Fruit fly (Drosophila melanogaster) whole organism, pupa: ENCODE data around the gene CG6171.

Source experiments
- CG10348 ChIP-seq: fragments of 200-800 bp; sonication (Bioruptor generic); IDR thresholded peaks from 2 replicates; pipeline ENCODE4 v1.3.6; 2022; ENCODE audit warnings: missing biosample characterization, missing genetic modification characterization
- CG12605 ChIP-seq: fragments of 200-800 bp; sonication (Bioruptor generic); IDR thresholded peaks from 2 replicates; pipeline ENCODE4 v1.3.6; 2022; ENCODE audit warnings: missing biosample characterization, missing genetic modification characterization
- CG13204 ChIP-seq: fragments of 200-800 bp; sonication (Bioruptor generic); optimal IDR thresholded peaks from 2 replicates; lab custom pipeline; 2018; ENCODE audit warnings: missing biosample characterization, mild to moderate bottlenecking, missing genetic modification characterization, moderate library complexity
- CG14655 ChIP-seq: fragments of 200-800 bp; sonication (Bioruptor generic); optimal IDR thresholded peaks from 3 replicates; lab custom pipeline; 2017; ENCODE audit warnings: mild to moderate bottlenecking, missing biosample characterization, missing genetic modification reagents, missing genetic modification characterization
- CG15710 ChIP-seq: fragments of 200-800 bp; sonication (Bioruptor generic); optimal IDR thresholded peaks from 2 replicates; lab custom pipeline; 2018; ENCODE audit warnings: missing biosample characterization, mild to moderate bottlenecking, missing genetic modification characterization, moderate library complexity
- CG17806 ChIP-seq: fragments of 200-800 bp; sonication (Bioruptor generic); optimal IDR thresholded peaks from 2 replicates; lab custom pipeline; 2018; ENCODE audit warnings: missing biosample characterization, mild to moderate bottlenecking, missing genetic modification characterization, moderate library complexity
- CG32121 ChIP-seq: fragments of 200-800 bp; sonication (Bioruptor generic); IDR thresholded peaks from 2 replicates; pipeline ENCODE4 v1.3.6; 2022; ENCODE audit warnings: missing biosample characterization, missing genetic modification characterization
- CG34367 ChIP-seq: fragments of 200-800 bp; sonication (Bioruptor generic); optimal IDR thresholded peaks from 2 replicates; lab custom pipeline; 2018; ENCODE audit warnings: missing biosample characterization, mild to moderate bottlenecking, missing genetic modification characterization
- CG4496 ChIP-seq: fragments of 200-800 bp; sonication (Bioruptor generic); IDR thresholded peaks from 3 replicates; pipeline ENCODE4 v1.3.6; 2022; ENCODE audit warnings: missing biosample characterization, missing genetic modification characterization
- CG8159 ChIP-seq: fragments of 200-800 bp; sonication (Bioruptor generic); optimal IDR thresholded peaks from 3 replicates; lab custom pipeline; 2018; ENCODE audit warnings: missing biosample characterization, mild to moderate bottlenecking, missing genetic modification characterization, moderate library complexity
- CG8301 ChIP-seq: fragments of 200-800 bp; sonication (Bioruptor generic); optimal IDR thresholded peaks from 2 replicates; lab custom pipeline; 2018; ENCODE audit warnings: missing biosample characterization, mild to moderate bottlenecking, missing genetic modification characterization
- CG9948 ChIP-seq: fragments of 200-800 bp; sonication (Bioruptor generic); optimal IDR thresholded peaks from 2 replicates; lab custom pipeline; 2018; ENCODE audit warnings: missing biosample characterization, mild to moderate bottlenecking, missing genetic modification characterization, moderate library complexity
- D1 ChIP-seq: fragments of 200-800 bp; sonication (Bioruptor generic); optimal IDR thresholded peaks from 2 replicates; lab custom pipeline; 2018; ENCODE audit warnings: missing biosample characterization, mild to moderate bottlenecking, missing genetic modification characterization, moderate library complexity
- EcR ChIP-seq: fragments of 200-800 bp; sonication (Bioruptor generic); optimal IDR thresholded peaks from 3 replicates; lab custom pipeline; 2019; ENCODE audit warnings: missing biosample characterization, missing genetic modification characterization, mild to moderate bottlenecking, moderate library complexity, missing genetic modification reagents
- Ets98B ChIP-seq: fragments of 200-800 bp; sonication (Bioruptor generic); IDR thresholded peaks from 2 replicates; pipeline ENCODE4 v1.3.6; 2022; ENCODE audit warnings: missing biosample characterization, missing genetic modification characterization
- Pif1A ChIP-seq: fragments of 200-800 bp; sonication (Bioruptor generic); optimal IDR thresholded peaks from 3 replicates; lab custom pipeline; 2016; ENCODE audit warnings: missing biosample characterization, missing genetic modification characterization
- Pif1B ChIP-seq: fragments of 200-800 bp; sonication (Bioruptor generic); optimal IDR thresholded peaks from 3 replicates; lab custom pipeline; 2016; ENCODE audit warnings: missing biosample characterization, missing genetic modification characterization
- Snoo ChIP-seq: fragments of 200-800 bp; sonication (Bioruptor generic); optimal IDR thresholded peaks from 3 replicates; lab custom pipeline; 2017; ENCODE audit warnings: missing biosample characterization, mild to moderate bottlenecking, missing genetic modification characterization, inconsistent platforms
- fd96Ca ChIP-seq: fragments of 200-800 bp; sonication (Bioruptor generic); IDR thresholded peaks from 3 replicates; pipeline ENCODE4 v1.3.6; 2022; ENCODE audit warnings: missing biosample characterization, missing genetic modification characterization
- gl ChIP-seq: fragments of 200-800 bp; sonication (Bioruptor generic); optimal IDR thresholded peaks from 2 replicates; lab custom pipeline; 2018; ENCODE audit warnings: missing biosample characterization, mild to moderate bottlenecking, missing genetic modification characterization
- rn ChIP-seq: fragments of 200-800 bp; sonication (Bioruptor generic); IDR thresholded peaks from 2 replicates; pipeline ENCODE4 v1.3.6; 2022; ENCODE audit warnings: missing biosample characterization, missing genetic modification characterization

The CG6171 gene

DNA sequence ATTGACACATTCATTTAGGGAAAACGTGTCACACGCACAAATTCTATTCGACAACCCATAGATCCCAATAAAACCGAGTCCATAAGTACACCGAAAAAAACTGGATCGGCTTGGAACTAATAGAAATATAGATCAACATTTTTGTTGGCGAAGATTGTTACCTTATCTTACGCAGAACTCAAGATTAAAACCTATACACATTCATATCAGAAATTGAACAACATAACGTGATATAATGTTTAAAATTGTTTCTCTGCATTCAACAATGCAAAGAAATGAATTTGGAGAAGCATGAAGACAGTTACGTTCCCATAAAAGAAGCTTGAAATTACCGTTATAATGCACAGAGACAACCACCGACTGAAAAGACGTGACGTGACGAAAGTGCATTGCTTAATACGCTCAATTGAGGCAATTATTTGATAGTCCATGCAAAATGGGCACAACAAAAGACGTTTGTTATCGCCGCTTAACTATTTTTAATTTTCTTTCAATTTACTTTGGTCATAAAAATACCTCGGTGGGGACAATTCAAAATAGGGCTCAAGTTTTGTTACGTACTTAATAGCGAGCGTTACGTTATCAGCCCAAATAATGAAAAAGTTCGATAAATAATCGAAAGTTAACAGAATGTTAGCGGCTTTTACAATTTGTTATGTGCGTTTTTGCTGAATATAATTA is 23.5 kb downstream of the CG6171 start, which contains the start of gene SerRS-m:
SerRS-m (plus strand) TSS at position 616 of the 681 bp plus-strand sequence.
- no peak for TF ChIP-seq CG8301 (tag; lab: Kevin White, UChicago)
- no peak for TF ChIP-seq CG17806 (tag; lab: Kevin White, UChicago)
- TF ChIP-seq fd96Ca (GFP tag; lab: Robert Waterston, UW) = no peak
- TF ChIP-seq rn (GFP tag; lab: Robert Waterston, UW) = no peak
- TF ChIP-seq CG14655 (GFP tag; lab: Kevin White, UChicago) = no peak
- no peak for TF ChIP-seq gl (tag; lab: Kevin White, UChicago)
- TF ChIP-seq CG32121 = no peak
- no peak for TF ChIP-seq Pif1A
- TF ChIP-seq CG9948 (tag; lab: Kevin White, UChicago) = no peak
- TF ChIP-seq Ets98B (GFP tag; lab: Robert Waterston, UW) = no peak
- TF ChIP-seq CG10348 = no peak
- no peak for TF ChIP-seq D1
- no peak for TF ChIP-seq EcR
- no peak for TF ChIP-seq CG4496 (GFP tag; lab: Robert Waterston, UW)

DNA sequence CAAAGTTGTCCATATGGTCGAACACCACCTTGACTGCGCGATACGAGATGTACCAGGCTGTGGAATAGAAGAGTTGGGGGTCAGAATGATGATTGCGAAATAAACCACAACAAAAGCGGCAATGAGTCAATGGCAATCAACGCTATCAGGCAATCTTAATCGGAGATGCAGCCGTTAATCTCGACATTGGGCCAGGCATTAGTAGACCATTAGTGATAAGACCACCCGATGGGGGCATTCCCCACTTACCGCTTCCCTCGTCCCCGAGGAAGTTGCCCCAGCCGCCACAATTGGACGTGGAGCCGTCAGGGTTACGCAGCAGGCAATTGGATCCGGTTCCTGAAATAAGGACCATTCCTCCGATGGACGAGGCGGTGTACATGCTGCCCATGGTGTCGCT is 24.5 kb downstream of the CG6171 start:
- TF ChIP-seq CG10348 = no peak
- TF ChIP-seq Snoo = no peak

DNA sequence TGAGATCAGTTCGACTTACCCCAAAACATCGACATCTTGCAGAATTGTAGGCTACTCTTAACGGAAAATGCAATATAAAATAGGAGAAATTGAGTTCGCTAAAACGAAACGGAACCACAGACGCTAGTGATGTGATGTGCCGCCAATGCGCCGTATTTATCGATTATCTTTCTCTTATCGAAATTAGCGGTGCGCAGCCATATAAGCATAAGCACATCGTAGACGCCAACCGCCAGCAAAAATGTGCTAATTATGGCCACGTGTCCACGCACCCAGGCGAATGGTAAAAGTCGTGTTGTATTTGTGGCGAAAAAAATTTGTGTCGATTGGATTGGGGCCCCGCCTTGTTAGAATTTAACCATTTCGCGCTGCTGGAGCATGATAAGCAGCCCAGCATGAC is 30.7 kb downstream of the CG6171 start, which contains the start of the genes Fkbp39 and Cyfip:
Fkbp39 (minus strand) TSS at position 140 of the 400 bp plus-strand sequence.
Cyfip (plus strand) TSS at position 273 of the 400 bp plus-strand sequence.
- TF ChIP-seq CG8159 (tag; lab: Kevin White, UChicago) (no peak), CG32121 (no peak), CG4496 (GFP tag; lab: Robert Waterston, UW) (peak; percentile 11; the same call in 1 of the 3 replicates), CG8301 (tag; lab: Kevin White, UChicago) (no peak)
- TF ChIP-seq, all 21 proteins: peak for 1

DNA sequence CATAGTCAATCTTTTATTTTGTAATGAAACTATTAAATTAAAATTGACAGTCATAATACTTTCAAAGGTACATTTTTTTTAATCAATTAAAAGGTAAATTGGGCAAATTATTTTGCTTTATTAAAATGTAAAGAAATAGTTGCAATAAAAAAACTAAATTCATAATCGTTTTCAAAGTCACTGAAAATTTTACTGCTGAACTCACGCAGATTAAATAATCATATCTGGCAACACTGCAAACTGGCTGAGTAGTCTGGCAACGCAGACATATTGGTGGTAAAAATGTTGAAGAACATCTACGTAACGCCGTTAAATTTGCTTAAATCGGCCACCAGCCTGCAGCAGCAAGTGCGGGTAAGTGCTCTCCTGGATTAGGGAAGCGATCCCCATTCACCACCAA is 33.2 kb downstream of the CG6171 start, which contains the start of gene mRpL9:
mRpL9 (plus strand) TSS at position 267 of the 400 bp plus-strand sequence.
- TF ChIP-seq CG12605 (GFP tag; lab: Robert Waterston, UW) (no peak), CG15710 (tag; lab: Kevin White, UChicago) (peak; percentile 5)
- TF ChIP-seq, all 21 proteins: peak for 1

DNA sequence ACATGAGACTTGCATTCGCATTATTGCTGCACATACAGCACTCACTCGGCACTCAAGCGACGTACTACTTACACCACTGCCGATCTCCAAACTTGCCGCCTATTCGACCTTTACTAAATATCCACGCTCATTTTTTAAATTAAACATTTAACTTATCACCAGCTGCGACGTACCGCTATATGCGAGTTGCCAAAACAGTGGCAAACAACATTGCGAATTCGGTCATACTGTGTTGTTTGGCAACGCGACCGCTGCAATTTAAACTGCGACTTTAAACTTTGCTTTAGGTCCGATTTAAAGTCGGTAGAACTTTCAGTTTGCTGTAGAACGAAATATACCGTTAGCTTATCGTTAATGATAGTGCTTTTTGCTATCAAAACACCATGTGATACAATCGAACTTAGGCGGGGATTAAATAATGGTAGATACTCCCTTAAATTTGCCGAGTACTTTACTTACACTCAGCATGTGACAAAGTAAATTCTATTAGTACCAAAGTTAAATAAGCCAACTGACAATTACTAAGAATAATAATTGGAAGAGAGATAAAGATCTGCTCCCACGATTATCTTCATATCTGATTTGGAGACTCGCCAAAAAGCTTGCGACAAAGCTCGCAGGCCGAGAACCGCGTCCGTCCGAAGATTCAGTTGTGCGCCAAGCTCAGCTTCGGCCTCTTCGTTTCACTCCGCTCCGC is 35.4 kb downstream of the CG6171 start, which contains the start of the genes CG6236 and ea:
CG6236 (minus strand) TSS at position 187 of the 697 bp plus-strand sequence.
ea (plus strand) TSS at position 647 of the 697 bp plus-strand sequence.
- TF ChIP-seq CG12605 (GFP tag; lab: Robert Waterston, UW) = no peak
- TF ChIP-seq CG4496 (GFP tag; lab: Robert Waterston, UW) = no peak
- no peak for TF ChIP-seq CG13204 (GFP tag; lab: Kevin White, UChicago)
- TF ChIP-seq Ets98B (GFP tag; lab: Robert Waterston, UW) = no peak
- TF ChIP-seq CG32121 = no peak
- no peak for TF ChIP-seq CG8301 (tag; lab: Kevin White, UChicago)
- TF ChIP-seq CG34367 = no peak
- no peak for TF ChIP-seq CG9948 (tag; lab: Kevin White, UChicago)
- no peak for TF ChIP-seq Pif1B (GFP tag; lab: Kevin White, UChicago)

DNA sequence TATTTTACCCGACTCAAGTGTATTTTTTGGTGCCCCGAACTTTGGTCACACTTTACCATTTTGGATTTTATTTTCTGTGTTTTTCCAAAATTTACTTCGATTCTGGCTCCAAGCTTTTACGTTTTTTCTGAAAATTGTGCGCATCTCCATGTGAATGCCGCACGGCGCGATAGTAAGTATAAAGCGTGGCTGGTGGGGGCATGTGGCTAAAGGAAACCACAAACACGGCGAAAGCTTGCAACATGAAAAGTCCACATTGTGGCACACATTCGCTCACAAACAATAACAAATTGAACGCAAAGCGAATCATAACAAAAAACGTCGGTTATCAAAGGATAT is 42.9 kb downstream of the CG6171 start, which contains the start of gene ear:
ear (plus strand) TSS at position 10 of the 339 bp plus-strand sequence.
- TF ChIP-seq rn (GFP tag; lab: Robert Waterston, UW) (no peak), CG9948 (tag; lab: Kevin White, UChicago) (no peak), CG8159 (tag; lab: Kevin White, UChicago) (no peak), Pif1A (no peak), CG10348 (no peak), Ets98B (GFP tag; lab: Robert Waterston, UW) (no peak)

DNA sequence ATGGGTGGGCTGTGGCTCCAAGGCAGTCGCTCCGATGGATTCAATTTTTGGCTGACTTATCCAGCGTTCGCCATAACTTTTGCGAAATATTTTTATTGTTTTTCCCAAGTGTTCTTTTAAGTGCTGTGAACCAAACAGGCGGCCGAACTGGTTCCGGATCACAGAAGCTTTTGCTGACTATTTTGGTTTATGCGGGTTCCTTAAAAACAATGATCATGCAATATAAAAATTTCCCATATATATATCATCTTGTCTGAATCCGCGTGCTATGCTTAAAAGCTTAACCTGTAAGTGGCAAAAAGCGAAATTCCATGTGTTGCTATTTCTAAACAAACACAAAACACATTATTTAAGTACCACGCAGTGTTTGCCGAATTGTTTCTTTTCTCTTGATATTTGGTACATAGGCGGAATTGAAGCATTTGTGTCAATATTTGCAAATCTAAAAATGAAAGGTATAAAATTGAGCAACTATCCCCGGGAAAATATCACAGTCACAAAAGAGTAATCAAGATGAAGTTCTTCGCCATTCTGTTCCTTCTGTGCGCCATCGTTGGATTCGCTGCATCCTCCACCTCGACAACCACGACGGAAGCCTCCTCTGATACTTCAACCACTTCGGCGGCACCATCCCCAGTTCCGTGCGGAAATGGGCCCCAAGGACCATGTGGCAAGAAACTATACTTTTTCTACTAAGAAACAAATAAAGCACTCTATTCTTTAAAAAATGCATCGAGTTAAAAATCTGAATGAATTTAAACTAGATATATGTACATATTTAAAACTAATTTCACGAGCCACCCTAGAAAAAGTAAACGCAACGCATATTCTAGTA is 43.5 kb downstream of the CG6171 start, which contains the start of the genes CG6276 and CG44040:
CG6276 (minus strand) TSS at position 158 of the 835 bp plus-strand sequence.
CG44040 (plus strand) TSS at position 467 of the 835 bp plus-strand sequence.
- TF ChIP-seq gl (tag; lab: Kevin White, UChicago) (no peak), CG17806 (tag; lab: Kevin White, UChicago) (peak; percentile 44), D1 (no peak), Snoo (peak; percentile 61), CG8301 (tag; lab: Kevin White, UChicago) (peak; percentile 59), Pif1B (GFP tag; lab: Kevin White, UChicago) (no peak), Ets98B (GFP tag; lab: Robert Waterston, UW) (peak; percentile 73), rn (GFP tag; lab: Robert Waterston, UW) (0 out of 2 replicates have a peak, but pooled peaks have one; percentile 4), CG8159 (tag; lab: Kevin White, UChicago) (peak; percentile 98), CG10348 (no peak), CG34367 (peak; percentile 50), CG14655 (GFP tag; lab: Kevin White, UChicago) (no peak), fd96Ca (GFP tag; lab: Robert Waterston, UW) (peak; percentile 71), Pif1A (no peak), CG32121 (peak; percentile 35), EcR (no peak), CG13204 (GFP tag; lab: Kevin White, UChicago) (no peak), CG9948 (tag; lab: Kevin White, UChicago) (peak; percentile 25), CG12605 (GFP tag; lab: Robert Waterston, UW) (0 out of 2 replicates have a peak, but pooled peaks have one; percentile 9), CG4496 (GFP tag; lab: Robert Waterston, UW) (peak; percentile 53; the same call in 2 of the 3 replicates), CG15710 (tag; lab: Kevin White, UChicago) (peak; percentile 46)
- TF ChIP-seq, all 21 proteins: peak for 13
